Worm (Caenorhabditis elegans): Measurements from ENCODE around the gene C31B8.1.
"Not testable (repeated sequence)": the region's sequence is repeated elsewhere in the genome, so short reads cannot be mapped to it uniquely, and the experiment has no call there.

DNA sequence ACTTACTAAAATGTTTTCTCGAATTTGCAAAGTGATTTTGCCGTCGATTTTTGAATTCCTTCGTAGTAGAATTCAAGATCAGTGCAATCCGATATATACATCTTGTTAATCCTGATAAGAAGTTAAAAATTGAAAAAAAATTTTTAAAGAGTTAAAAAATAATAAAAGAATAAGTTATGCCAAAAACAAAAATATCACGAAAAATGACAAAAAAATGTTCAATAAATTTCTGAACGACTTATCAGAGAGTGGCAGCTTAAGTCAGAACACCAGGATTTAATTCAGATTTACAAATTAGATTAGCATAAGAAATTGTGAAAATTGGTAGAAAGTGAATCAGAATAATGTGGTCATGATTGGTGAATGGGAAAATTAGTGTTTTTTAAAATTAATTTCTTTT lies 20.8 kb downstream of the C31B8.1 start, which contains the start of gene srw-122:
- not testable (repeated sequence) for TF ChIP-seq ztf-29 (GFP tag; IDR thresholded peaks at IDR 0.05); tab-1 (GFP tag; IDR thresholded peaks at IDR 0.05); ref-1 (GFP tag; conservative IDR thresholded peaks at IDR 0.05)
